Worm (Caenorhabditis elegans) whole organism, young adult: ENCODE results near the gene cest-2.2.
A peak's percentile ranks its signal among the peaks of the same experiment; 100 is the strongest.

Experiments used
- B0019.2 ChIP-seq: fragments of 200-800 bp; sonication (Bioruptor generic); conservative IDR thresholded peaks from 2 replicates; pipeline ENCODE4 v1.3.6; 2022; ENCODE audit warnings: missing genetic modification reagents, missing genetic modification characterization, missing compliant biosample characterization
- B0336.3 ChIP-seq: fragments of 200-800 bp; sonication (Bioruptor generic); IDR thresholded peaks from 2 replicates; pipeline ENCODE4 v1.3.6; 2022; ENCODE audit warnings: missing genetic modification characterization, missing compliant biosample characterization
- F33H1.4 ChIP-seq: fragments of 200-800 bp; sonication (Bioruptor generic); IDR thresholded peaks from 2 replicates; pipeline ENCODE4 v1.3.6; 2022; ENCODE audit warnings: missing genetic modification reagents, missing genetic modification characterization, missing compliant biosample characterization
- F37B4.10 ChIP-seq: fragments of 200-800 bp; sonication (Bioruptor generic); IDR thresholded peaks from 2 replicates; pipeline ENCODE4 v1.3.6; 2022; ENCODE audit warnings: missing genetic modification characterization, missing compliant biosample characterization
- F49E8.2 ChIP-seq: sonication (generic microtip); optimal IDR thresholded peaks from 3 replicates; lab custom pipeline; 2017; ENCODE audit warnings: missing genetic modification characterization, mild to moderate bottlenecking, missing compliant biosample characterization, antibody characterized with exemption, moderate library complexity; ENCODE audit not compliant: insufficient read depth
- F52B5.7 ChIP-seq: sonication (generic microtip); optimal IDR thresholded peaks from 2 replicates; lab custom pipeline; 2016; ENCODE audit warnings: mild to moderate bottlenecking, missing genetic modification characterization, missing compliant biosample characterization
- F55B11.4 ChIP-seq: sonication (generic microtip); optimal IDR thresholded peaks from 2 replicates; lab custom pipeline; 2016; ENCODE audit warnings: missing compliant biosample characterization, missing genetic modification characterization, borderline replicate concordance; ENCODE audit not compliant: insufficient read depth
- F57A8.1 ChIP-seq: fragments of 200-800 bp; sonication (Bioruptor generic); optimal IDR thresholded peaks from 2 replicates; lab custom pipeline; 2018; ENCODE audit warnings: mild to moderate bottlenecking, missing genetic modification characterization, moderate library complexity, missing compliant biosample characterization
- T07F8.4 ChIP-seq: sonication (generic microtip); optimal IDR thresholded peaks from 2 replicates; lab custom pipeline; 2016; ENCODE audit warnings: mild to moderate bottlenecking, missing genetic modification characterization, moderate library complexity, missing compliant biosample characterization
- T26A5.8 ChIP-seq: sonication (generic microtip); optimal IDR thresholded peaks from 2 replicates; lab custom pipeline; 2016; ENCODE audit warnings: missing genetic modification characterization, missing compliant biosample characterization
- Y67H2A.10 ChIP-seq: fragments of 200-800 bp; sonication (Bioruptor generic); conservative IDR thresholded peaks from 2 replicates; pipeline ENCODE4 v1.3.6; 2022; ENCODE audit warnings: missing genetic modification reagents, missing genetic modification characterization, missing compliant biosample characterization
- Y79H2A.3 ChIP-seq: fragments of 200-800 bp; sonication (Bioruptor generic); conservative IDR thresholded peaks from 2 replicates; pipeline ENCODE4 v1.3.6; 2022; ENCODE audit warnings: missing genetic modification reagents, missing genetic modification characterization, missing compliant biosample characterization
- ama-1 ChIP-seq, 3 experiments: fragments of 150-350 bp in 1 of 3; sonication (generic microtip) in 2 of 3; optimal IDR thresholded peaks; 2 replicates each; lab custom pipeline; 2014 to 2018; ENCODE audit warnings: missing biosample characterization in 2 of 3, missing genetic modification characterization in 2 of 3, missing genetic modification reagents in 2 of 3
- attf-5 ChIP-seq: fragments of 200-800 bp; sonication (Bioruptor generic); optimal IDR thresholded peaks from 2 replicates; lab custom pipeline; 2018; ENCODE audit warnings: mild to moderate bottlenecking, missing genetic modification characterization, missing compliant biosample characterization
- bed-1 ChIP-seq: fragments of 200-800 bp; sonication (Bioruptor generic); IDR thresholded peaks from 2 replicates; pipeline ENCODE4 v1.3.6; 2022; ENCODE audit warnings: missing genetic modification reagents, missing genetic modification characterization, missing compliant biosample characterization
- cebp-2 ChIP-seq: fragments of 200-800 bp; sonication (Bioruptor generic); IDR thresholded peaks from 2 replicates; pipeline ENCODE4 v1.3.6; 2022; ENCODE audit warnings: missing genetic modification characterization, missing compliant biosample characterization
- ceh-40 ChIP-seq: fragments of 200-800 bp; sonication (Bioruptor generic); IDR thresholded peaks from 2 replicates; pipeline ENCODE4 v1.3.6; 2022; ENCODE audit warnings: missing genetic modification characterization, missing compliant biosample characterization
- ceh-58 ChIP-seq: fragments of 200-800 bp; sonication (Bioruptor generic); IDR thresholded peaks from 2 replicates; pipeline ENCODE4 v1.3.6; 2022; ENCODE audit warnings: missing genetic modification characterization, missing compliant biosample characterization
- ceh-79 ChIP-seq: sonication (generic microtip); optimal IDR thresholded peaks from 2 replicates; lab custom pipeline; 2017; ENCODE audit warnings: mild to moderate bottlenecking, missing genetic modification characterization, missing compliant biosample characterization
- dox-1 ChIP-seq: fragments of 200-800 bp; sonication (Bioruptor generic); IDR thresholded peaks from 2 replicates; pipeline ENCODE4 v1.3.6; 2022; ENCODE audit warnings: missing genetic modification reagents, missing genetic modification characterization, missing compliant biosample characterization
- egl-44 ChIP-seq: fragments of 200-800 bp; sonication (Bioruptor generic); IDR thresholded peaks from 2 replicates; pipeline ENCODE4 v1.3.6; 2022; ENCODE audit warnings: missing genetic modification reagents, missing genetic modification characterization, missing compliant biosample characterization
- hlh-12 ChIP-seq: sonication (generic microtip); optimal IDR thresholded peaks from 2 replicates; lab custom pipeline; 2016; ENCODE audit warnings: missing genetic modification characterization, missing compliant biosample characterization
- hlh-26 ChIP-seq: fragments of 200-800 bp; sonication (Bioruptor generic); conservative IDR thresholded peaks from 2 replicates; pipeline ENCODE4 v1.3.6; 2022; ENCODE audit warnings: missing genetic modification reagents, missing genetic modification characterization, missing compliant biosample characterization
- hmg-1.2 ChIP-seq: fragments of 200-800 bp; sonication (Bioruptor generic); IDR thresholded peaks from 2 replicates; pipeline ENCODE4 v1.3.6; 2022; ENCODE audit warnings: missing genetic modification reagents, missing genetic modification characterization, missing compliant biosample characterization
- let-526 ChIP-seq: fragments of 200-800 bp; sonication (Bioruptor generic); IDR thresholded peaks from 2 replicates; pipeline ENCODE4 v1.3.6; 2022; ENCODE audit warnings: missing genetic modification reagents, missing genetic modification characterization, missing compliant biosample characterization
- lin-40 ChIP-seq: sonication (generic microtip); optimal IDR thresholded peaks from 2 replicates; lab custom pipeline; 2016; ENCODE audit warnings: missing genetic modification characterization, mild to moderate bottlenecking, missing compliant biosample characterization, missing genotype, missing genetic modification reagents
- madf-6 ChIP-seq: fragments of 200-800 bp; sonication (Bioruptor generic); IDR thresholded peaks from 2 replicates; pipeline ENCODE4 v1.3.6; 2022; ENCODE audit warnings: missing genetic modification reagents, missing genetic modification characterization, missing compliant biosample characterization
- mxl-1 ChIP-seq: sonication (generic microtip); optimal IDR thresholded peaks from 2 replicates; lab custom pipeline; 2016; ENCODE audit warnings: missing genetic modification characterization, missing compliant biosample characterization
- nfya-2 ChIP-seq: fragments of 200-800 bp; sonication (Bioruptor generic); IDR thresholded peaks from 2 replicates; pipeline ENCODE4 v1.3.6; 2022; ENCODE audit warnings: missing genetic modification reagents, missing genetic modification characterization, missing compliant biosample characterization
- nhr-120 ChIP-seq: fragments of 200-800 bp; sonication (Bioruptor generic); IDR thresholded peaks from 2 replicates; pipeline ENCODE4 v1.3.6; 2022; ENCODE audit warnings: missing genetic modification characterization, missing compliant biosample characterization
- pbrm-1 ChIP-seq: fragments of 200-800 bp; sonication (Bioruptor generic); IDR thresholded peaks from 2 replicates; pipeline ENCODE4 v1.3.6; 2022; ENCODE audit warnings: missing genetic modification reagents, missing genetic modification characterization, missing compliant biosample characterization
- rcor-1 ChIP-seq: fragments of 200-800 bp; sonication (Bioruptor generic); IDR thresholded peaks from 2 replicates; pipeline ENCODE4 v1.3.6; 2022; ENCODE audit warnings: missing genetic modification reagents, missing genetic modification characterization, missing compliant biosample characterization
- rpc-1 ChIP-seq, 2 experiments: fragments of 150-350 bp in 1 of 2; sonication (generic microtip) in 1 of 2; optimal IDR thresholded peaks; 2 replicates each; lab custom pipeline; 2014 to 2018; ENCODE audit warnings: missing biosample characterization in 1 of 2, missing genetic modification characterization in 1 of 2, missing genetic modification reagents in 1 of 2, missing genotype in 1 of 2
- sdz-38 ChIP-seq: sonication (generic microtip); optimal IDR thresholded peaks from 2 replicates; lab custom pipeline; 2016; ENCODE audit warnings: missing genotype, missing genetic modification characterization, missing compliant biosample characterization
- snpc-1.3 ChIP-seq: sonication (generic microtip); optimal IDR thresholded peaks from 2 replicates; lab custom pipeline; 2017; ENCODE audit warnings: missing genetic modification characterization, mild to moderate bottlenecking, missing compliant biosample characterization, antibody characterized with exemption, moderate library complexity, missing genotype, missing genetic modification reagents; ENCODE audit not compliant: insufficient read depth
- snpc-4 ChIP-seq, 5 experiments: fragments of 150-350 bp in 1 of 5; sonication (generic microtip) in 4 of 5; optimal IDR thresholded peaks; 2 replicates each; lab custom pipeline; 2014 to 2018; ENCODE audit warnings: missing genetic modification characterization in 5 of 5, missing biosample characterization in 3 of 5, antibody characterized with exemption in 2 of 5, mild to moderate bottlenecking in 2 of 5, missing compliant biosample characterization in 2 of 5, missing genotype in 2 of 5, moderate library complexity in 2 of 5, missing genetic modification reagents in 1 of 5
- somi-1 ChIP-seq: fragments of 200-800 bp; sonication (Bioruptor generic); optimal IDR thresholded peaks from 2 replicates; lab custom pipeline; 2018; ENCODE audit warnings: mild to moderate bottlenecking, missing genetic modification characterization, missing compliant biosample characterization
- tbp1 ChIP-seq: fragments of 200-800 bp; sonication (Bioruptor generic); optimal IDR thresholded peaks from 2 replicates; lab custom pipeline; 2018; ENCODE audit warnings: mild to moderate bottlenecking, missing genetic modification characterization, missing compliant biosample characterization
- unc-130 ChIP-seq: sonication (generic microtip); optimal IDR thresholded peaks from 2 replicates; lab custom pipeline; 2016; ENCODE audit warnings: missing genetic modification reagents, missing genetic modification characterization, missing compliant biosample characterization
- unc-62 ChIP-seq: fragments of 150-350 bp; optimal IDR thresholded peaks from 2 replicates; lab custom pipeline; 2014; ENCODE audit warnings: missing biosample characterization, missing genetic modification reagents, missing genetic modification characterization
- zfh-2 ChIP-seq: fragments of 200-800 bp; sonication (Bioruptor generic); conservative IDR thresholded peaks from 2 replicates; pipeline ENCODE4 v1.3.6; 2022; ENCODE audit warnings: missing genetic modification reagents, missing genetic modification characterization, missing compliant biosample characterization
- ztf-18 ChIP-seq: sonication (generic microtip); optimal IDR thresholded peaks from 2 replicates; lab custom pipeline; 2016; ENCODE audit warnings: missing genotype, mild to moderate bottlenecking, missing genetic modification characterization, missing compliant biosample characterization
- ztf-25 ChIP-seq: fragments of 200-800 bp; sonication (Bioruptor generic); IDR thresholded peaks from 2 replicates; pipeline ENCODE4 v1.3.6; 2022; ENCODE audit warnings: missing genetic modification reagents, missing genetic modification characterization, missing compliant biosample characterization
- ztf-3 ChIP-seq: fragments of 200-800 bp; sonication (Bioruptor generic); optimal IDR thresholded peaks from 2 replicates; lab custom pipeline; 2018; ENCODE audit warnings: mild to moderate bottlenecking, missing genetic modification characterization, missing compliant biosample characterization
- ztf-6 ChIP-seq: fragments of 200-800 bp; sonication (Bioruptor generic); IDR thresholded peaks from 2 replicates; pipeline ENCODE4 v1.3.6; 2022; ENCODE audit warnings: missing genetic modification reagents, missing genetic modification characterization, missing compliant biosample characterization

The cest-2.2 gene

ce11 chrV:14197651-14198050 is 22.5 kb upstream of the cest-2.2 start (continued):
- no peak for TF ChIP-seq ceh-79
- TF ChIP-seq sdz-38 (tag; lab: Kevin White, UChicago), result no peak
- no peak for TF ChIP-seq somi-1 (GFP tag; lab: Kevin White, UChicago)
- TF ChIP-seq pbrm-1 (GFP tag; lab: Robert Waterston, UW), result no peak
- TF ChIP-seq hmg-1.2 (GFP tag; lab: Robert Waterston, UW), result 0 out of 2 replicates have a peak, but pooled peaks have one; percentile 9
- peak; percentile 31 for TF ChIP-seq lin-40 (tag; lab: Kevin White, UChicago)
- TF ChIP-seq snpc-4 (GFP tag; optimal IDR thresholded peaks at IDR 0.05; lab: Kevin White, UChicago), result no peak
- no peak for TF ChIP-seq snpc-4 (tag; optimal IDR thresholded peaks at IDR 0.05; lab: Kevin White, UChicago)
- TF ChIP-seq egl-44 (GFP tag; lab: Robert Waterston, UW), result no peak
- TF ChIP-seq snpc-1.3 (tag; lab: Kevin White, UChicago), result peak; percentile 4
- peak; percentile 39 for TF ChIP-seq attf-5 (GFP tag; lab: Kevin White, UChicago)
- TF ChIP-seq mxl-1 (tag; lab: Kevin White, UChicago), result no peak
- TF ChIP-seq let-526 (GFP tag; lab: Robert Waterston, UW), result no peak
- no peak for TF ChIP-seq T26A5.8 (tag; lab: Kevin White, UChicago)
- no peak for TF ChIP-seq unc-62 (GFP tag; lab: Kevin White, UChicago)
- TF ChIP-seq unc-130 (GFP tag; lab: Kevin White, UChicago), result no peak
- no peak for TF ChIP-seq ztf-3 (GFP tag; lab: Kevin White, UChicago)
- no peak for TF ChIP-seq F57A8.1
- no peak for TF ChIP-seq ceh-40 (GFP tag; lab: Robert Waterston, UW)
- TF ChIP-seq ama-1 (optimal IDR thresholded peaks at IDR 0.05; lab: Kevin White, UChicago), result no peak
- no peak for TF ChIP-seq ama-1 (GFP tag; optimal IDR thresholded peaks at IDR 0.05; lab: Kevin White, UChicago)
- TF ChIP-seq ceh-58 (GFP tag; lab: Robert Waterston, UW), result no peak
- no peak for TF ChIP-seq Y79H2A.3 (GFP tag; lab: Robert Waterston, UW)
- no peak for TF ChIP-seq F55B11.4 (tag; lab: Kevin White, UChicago)
- TF ChIP-seq, all 124 proteins: peak for 23

- TF ChIP-seq zfh-2 (GFP tag; lab: Robert Waterston, UW) (peak; percentile 57), nfya-2 (GFP tag; lab: Robert Waterston, UW) (no peak), dox-1 (GFP tag; lab: Robert Waterston, UW) (0 out of 2 replicates have a peak, but pooled peaks have one; percentile 20), ama-1 (optimal IDR thresholded peaks at IDR 0.05; lab: Kevin White, UChicago) (peak; percentile 4), ama-1 (GFP tag; optimal IDR thresholded peaks at IDR 0.05; lab: Kevin White, UChicago) (no peak), nhr-120 (GFP tag; lab: Robert Waterston, UW) (no peak), F37B4.10 (GFP tag; lab: Robert Waterston, UW) (no peak), hlh-26 (GFP tag; lab: Robert Waterston, UW) (no peak), B0336.3 (GFP tag; lab: Robert Waterston, UW) (peak; percentile 23; the same call in 1 of the 2 replicates)
Measured at ce11 chrV:14194514-14194913, 19.4 kb upstream of the cest-2.2 start.

- TF ChIP-seq F52B5.7 (tag; lab: Kevin White, UChicago) (no peak), rcor-1 (GFP tag; lab: Robert Waterston, UW) (peak; percentile 51; the same call in 1 of the 2 replicates), ztf-18 (tag; lab: Kevin White, UChicago) (peak; percentile 75), B0019.2 (GFP tag; lab: Robert Waterston, UW) (no peak), F33H1.4 (GFP tag; lab: Robert Waterston, UW) (no peak), Y67H2A.10 (no peak), hlh-12 (tag; lab: Kevin White, UChicago) (no peak), ztf-6 (no peak), attf-5 (GFP tag; lab: Kevin White, UChicago) (peak; percentile 68), F49E8.2 (no peak), bed-1 (GFP tag; lab: Robert Waterston, UW) (no peak), ztf-25 (GFP tag; lab: Robert Waterston, UW) (no peak), cebp-2 (GFP tag; lab: Robert Waterston, UW) (no peak), T07F8.4 (no peak), let-526 (GFP tag; lab: Robert Waterston, UW) (no peak), rpc-1 (optimal IDR thresholded peaks at IDR 0.05; lab: Kevin White, UChicago) (no peak), rpc-1 (tag; optimal IDR thresholded peaks at IDR 0.05; lab: Kevin White, UChicago) (no peak), tbp1 (GFP tag; lab: Kevin White, UChicago) (no peak), madf-6 (GFP tag; lab: Robert Waterston, UW) (no peak), F55B11.4 (tag; lab: Kevin White, UChicago) (no peak)
Measured at ce11 chrV:14193451-14193850, 18.3 kb upstream of the cest-2.2 start, which contains the start of gene atfs-1. Gene atfs-1, plus strand, starts transcription at chrV:14193663.
